Worm (Caenorhabditis elegans) whole organism, early embryonic: ENCODE data around the gene ZK688.7.

Source experiments
- B0310.2 ChIP-seq: sonication (generic microtip); optimal IDR thresholded peaks from 2 replicates; lab custom pipeline; 2016; ENCODE audit warnings: mild to moderate bottlenecking, missing genetic modification characterization, missing compliant biosample characterization
- F13C5.2 ChIP-seq: sonication (generic microtip); optimal IDR thresholded peaks from 2 replicates; lab custom pipeline; 2017; ENCODE audit warnings: mild to moderate bottlenecking, missing genetic modification characterization, inconsistent platforms, missing compliant biosample characterization
- aly-1 ChIP-seq: sonication (generic microtip); optimal IDR thresholded peaks from 2 replicates; lab custom pipeline; 2016; ENCODE audit warnings: missing genetic modification characterization, missing compliant biosample characterization
- ama-1 ChIP-seq: fragments of 150-350 bp; optimal IDR thresholded peaks from 2 replicates; lab custom pipeline; 2014
- ceh-13 ChIP-seq: fragments of 200-800 bp; sonication (Bioruptor generic); optimal IDR thresholded peaks from 2 replicates; lab custom pipeline; 2018; ENCODE audit warnings: mild to moderate bottlenecking, missing genetic modification characterization, missing compliant biosample characterization
- ceh-36 ChIP-seq: sonication (generic microtip); optimal IDR thresholded peaks from 2 replicates; lab custom pipeline; 2016; ENCODE audit warnings: missing genetic modification characterization, inconsistent platforms, missing compliant biosample characterization
- ets-7 ChIP-seq: sonication (generic microtip); optimal IDR thresholded peaks from 2 replicates; lab custom pipeline; 2016; ENCODE audit warnings: missing genotype, missing genetic modification characterization, missing compliant biosample characterization
- flt-1 ChIP-seq: fragments of 200-800 bp; sonication (Bioruptor generic); IDR thresholded peaks from 2 replicates; pipeline ENCODE4 v1.3.6; 2022; ENCODE audit warnings: missing genetic modification characterization, missing compliant biosample characterization
- hmbx-1 ChIP-seq: sonication (generic microtip); optimal IDR thresholded peaks from 2 replicates; lab custom pipeline; 2016; ENCODE audit warnings: mild to moderate bottlenecking, missing genetic modification characterization, missing compliant biosample characterization
- hmg-4 ChIP-seq: fragments of 200-800 bp; sonication (Bioruptor generic); optimal IDR thresholded peaks from 2 replicates; lab custom pipeline; 2018; ENCODE audit warnings: mild to moderate bottlenecking, missing genetic modification characterization, missing compliant biosample characterization
- hnd-1 ChIP-seq: sonication (generic microtip); optimal IDR thresholded peaks from 2 replicates; lab custom pipeline; 2016; ENCODE audit warnings: missing genetic modification characterization, missing compliant biosample characterization
- pes-1 ChIP-seq: fragments of 200-800 bp; sonication (Bioruptor generic); IDR thresholded peaks from 2 replicates; pipeline ENCODE4 v1.3.6; 2022; ENCODE audit warnings: missing genetic modification reagents, missing genetic modification characterization, missing compliant biosample characterization
- scrt-1 ChIP-seq: fragments of 200-800 bp; sonication (Bioruptor generic); IDR thresholded peaks from 2 replicates; pipeline ENCODE4 v1.3.6; 2022; ENCODE audit warnings: missing genetic modification characterization, missing compliant biosample characterization
- sea-1 ChIP-seq: fragments of 200-800 bp; sonication (Bioruptor generic); conservative IDR thresholded peaks from 2 replicates; pipeline ENCODE4 v1.3.6; 2022; ENCODE audit warnings: missing genetic modification characterization, missing compliant biosample characterization
- tbx-11 ChIP-seq: fragments of 200-800 bp; sonication (Bioruptor generic); IDR thresholded peaks from 2 replicates; pipeline ENCODE4 v1.3.6; 2022; ENCODE audit warnings: missing genetic modification characterization, missing compliant biosample characterization
- tbx-37 ChIP-seq: fragments of 200-800 bp; sonication (Bioruptor generic); conservative IDR thresholded peaks from 2 replicates; pipeline ENCODE4 v1.3.6; 2022; ENCODE audit warnings: missing genetic modification reagents, missing genetic modification characterization, missing compliant biosample characterization
- tra-4 ChIP-seq: sonication (generic microtip); optimal IDR thresholded peaks from 2 replicates; lab custom pipeline; 2017; ENCODE audit warnings: missing genetic modification characterization, missing compliant biosample characterization

The ZK688.7 gene

ce11 chrIII:7909263-7909662 lies 2.2 kb downstream of the ZK688.7 start, which contains the start of gene ZK688.1:
ZK688.1 (plus strand) TSS chrIII:7909563.
- no peak for TF ChIP-seq scrt-1

- no peak for TF ChIP-seq ceh-36
- TF ChIP-seq hnd-1 = no peak
- TF ChIP-seq scrt-1 = no peak
- TF ChIP-seq pes-1 (GFP tag; lab: Robert Waterston, UW) = no peak
- TF ChIP-seq sea-1 = no peak
- no peak for TF ChIP-seq tra-4 (tag; lab: Kevin White, UChicago)
- no peak for TF ChIP-seq aly-1
- no peak for TF ChIP-seq F13C5.2 (tag; lab: Kevin White, UChicago)
- no peak for TF ChIP-seq tbx-11 (GFP tag; lab: Robert Waterston, UW)
- no peak for TF ChIP-seq ceh-13 (GFP tag; lab: Kevin White, UChicago)
- no peak for TF ChIP-seq ets-7 (tag; lab: Kevin White, UChicago)
- TF ChIP-seq flt-1 (GFP tag; lab: Robert Waterston, UW) = no peak
- TF ChIP-seq hmg-4 (GFP tag; lab: Kevin White, UChicago) = no peak
- no peak for TF ChIP-seq tbx-37 (GFP tag; lab: Robert Waterston, UW)
- TF ChIP-seq hmbx-1 = no peak
- TF ChIP-seq ama-1 = no peak
- no peak for TF ChIP-seq B0310.2 (tag; lab: Kevin White, UChicago)
These were observed 3.9 kb downstream of the ZK688.7 start, which contains the start of gene pcp-5 for ce11 chrIII:7907515-7907914. pcp-5 (minus strand) TSS chrIII:7907615.

- TF ChIP-seq ceh-36 (no peak), tra-4 (tag; lab: Kevin White, UChicago) (no peak), F13C5.2 (tag; lab: Kevin White, UChicago) (no peak), aly-1 (no peak), flt-1 (GFP tag; lab: Robert Waterston, UW) (no peak), hnd-1 (no peak), ets-7 (tag; lab: Kevin White, UChicago) (no peak), pes-1 (GFP tag; lab: Robert Waterston, UW) (no peak), tbx-11 (GFP tag; lab: Robert Waterston, UW) (no peak), tbx-37 (GFP tag; lab: Robert Waterston, UW) (no peak), ceh-13 (GFP tag; lab: Kevin White, UChicago) (no peak), sea-1 (no peak), hmbx-1 (no peak), ama-1 (no peak), scrt-1 (no peak), B0310.2 (tag; lab: Kevin White, UChicago) (no peak)
These were observed 8.0 kb downstream of the ZK688.7 start for ce11 chrIII:7903427-7903826.

ce11 chrIII:7900733-7901132 lies 10.7 kb downstream of the ZK688.7 start, which contains the start of gene best-24:
best-24 (plus strand) TSS chrIII:7901033.
- TF ChIP-seq tbx-11 (GFP tag; lab: Robert Waterston, UW) = no peak
- no peak for TF ChIP-seq ceh-36
- no peak for TF ChIP-seq B0310.2 (tag; lab: Kevin White, UChicago)
- no peak for TF ChIP-seq ama-1

ce11 chrIII:7897733-7898132 lies 13.7 kb downstream of the ZK688.7 start:
- TF ChIP-seq hmg-4 (GFP tag; lab: Kevin White, UChicago) (no peak), aly-1 (no peak), pes-1 (GFP tag; lab: Robert Waterston, UW) (no peak), ets-7 (tag; lab: Kevin White, UChicago) (no peak), flt-1 (GFP tag; lab: Robert Waterston, UW) (no peak), ceh-36 (no peak), hnd-1 (no peak), tbx-37 (GFP tag; lab: Robert Waterston, UW) (no peak), B0310.2 (tag; lab: Kevin White, UChicago) (no peak), sea-1 (no peak), ama-1 (no peak), tbx-11 (GFP tag; lab: Robert Waterston, UW) (no peak), scrt-1 (no peak), F13C5.2 (tag; lab: Kevin White, UChicago) (no peak), tra-4 (tag; lab: Kevin White, UChicago) (no peak)

- no peak for TF ChIP-seq hmg-4 (GFP tag; lab: Kevin White, UChicago)
- TF ChIP-seq flt-1 (GFP tag; lab: Robert Waterston, UW) = no peak
- no peak for TF ChIP-seq hnd-1
- TF ChIP-seq tra-4 (tag; lab: Kevin White, UChicago) = no peak
- no peak for TF ChIP-seq scrt-1
- TF ChIP-seq ceh-36 = no peak
These were observed 14.5 kb downstream of the ZK688.7 start, which contains the start of gene ZK688.10 for ce11 chrIII:7896925-7897324. ZK688.10 (minus strand) TSS chrIII:7897025.

- TF ChIP-seq F13C5.2 (tag; lab: Kevin White, UChicago) (no peak), B0310.2 (tag; lab: Kevin White, UChicago) (no peak), sea-1 (no peak), pes-1 (GFP tag; lab: Robert Waterston, UW) (no peak), flt-1 (GFP tag; lab: Robert Waterston, UW) (no peak), tra-4 (tag; lab: Kevin White, UChicago) (no peak), scrt-1 (no peak), aly-1 (no peak), ets-7 (tag; lab: Kevin White, UChicago) (no peak), tbx-37 (GFP tag; lab: Robert Waterston, UW) (no peak), ceh-13 (GFP tag; lab: Kevin White, UChicago) (no peak), ceh-36 (no peak), hmbx-1 (no peak), ama-1 (no peak), tbx-11 (GFP tag; lab: Robert Waterston, UW) (no peak), hnd-1 (no peak), hmg-4 (GFP tag; lab: Kevin White, UChicago) (no peak)
These were observed 16.7 kb downstream of the ZK688.7 start, which contains the start of gene ZK688.4 for ce11 chrIII:7894724-7895123. ZK688.4 (plus strand) TSS chrIII:7895024.

- TF ChIP-seq hnd-1 = no peak
- TF ChIP-seq ceh-13 (GFP tag; lab: Kevin White, UChicago) = no peak
- no peak for TF ChIP-seq F13C5.2 (tag; lab: Kevin White, UChicago)
- no peak for TF ChIP-seq tbx-11 (GFP tag; lab: Robert Waterston, UW)
- TF ChIP-seq ama-1 = no peak
- TF ChIP-seq aly-1 = no peak
- TF ChIP-seq scrt-1 = no peak
- no peak for TF ChIP-seq flt-1 (GFP tag; lab: Robert Waterston, UW)
- TF ChIP-seq pes-1 (GFP tag; lab: Robert Waterston, UW) = no peak
- no peak for TF ChIP-seq ets-7 (tag; lab: Kevin White, UChicago)
- no peak for TF ChIP-seq B0310.2 (tag; lab: Kevin White, UChicago)
- TF ChIP-seq ceh-36 = no peak
- no peak for TF ChIP-seq hmbx-1
- no peak for TF ChIP-seq sea-1
- TF ChIP-seq tbx-37 (GFP tag; lab: Robert Waterston, UW) = no peak
- TF ChIP-seq hmg-4 (GFP tag; lab: Kevin White, UChicago) = no peak
- TF ChIP-seq tra-4 (tag; lab: Kevin White, UChicago) = no peak
These were observed 18.2 kb downstream of the ZK688.7 start for ce11 chrIII:7893224-7893623.
